Fruit fly (Drosophila melanogaster) whole organism, embryonic: Measurements from ENCODE around the gene Iru.
A peak's percentile ranks its signal among the peaks of the same experiment; 100 is the strongest.

Source experiments
- B-H2 ChIP-seq: fragments of 200-800 bp; sonication (Bioruptor generic); optimal IDR thresholded peaks from 2 replicates; lab custom pipeline; 2018; ENCODE audit warnings: missing biosample characterization, mild to moderate bottlenecking, missing genetic modification characterization
- CG10321 ChIP-seq: fragments of 200-800 bp; sonication (Bioruptor generic); IDR thresholded peaks from 2 replicates; pipeline ENCODE4 v1.3.6; 2022; ENCODE audit warnings: missing biosample characterization, missing genetic modification characterization
- CG10959 ChIP-seq: fragments of 200-800 bp; sonication (Bioruptor generic); IDR thresholded peaks from 2 replicates; pipeline ENCODE4 v1.3.6; 2022; ENCODE audit warnings: missing biosample characterization, missing genetic modification characterization
- CG11723 ChIP-seq: fragments of 200-800 bp; sonication (Bioruptor generic); optimal IDR thresholded peaks from 2 replicates; lab custom pipeline; 2017; ENCODE audit warnings: missing biosample characterization, mild to moderate bottlenecking, missing genetic modification characterization
- CG12071 ChIP-seq: fragments of 200-800 bp; sonication (Bioruptor generic); optimal IDR thresholded peaks from 3 replicates; lab custom pipeline; 2018; ENCODE audit warnings: missing biosample characterization, mild to moderate bottlenecking, missing genetic modification characterization
- CG12391 ChIP-seq: fragments of 200-800 bp; sonication (Bioruptor generic); optimal IDR thresholded peaks from 3 replicates; lab custom pipeline; 2018; ENCODE audit warnings: missing biosample characterization, mild to moderate bottlenecking, missing genetic modification characterization, moderate library complexity
- CG15011 ChIP-seq: fragments of 200-800 bp; sonication (Bioruptor generic); optimal IDR thresholded peaks from 3 replicates; lab custom pipeline; 2018; ENCODE audit warnings: missing biosample characterization, mild to moderate bottlenecking, missing genetic modification characterization
- CG15073 ChIP-seq: fragments of 200-800 bp; sonication (Bioruptor generic); optimal IDR thresholded peaks from 2 replicates; lab custom pipeline; 2016; ENCODE audit warnings: missing biosample characterization, missing genetic modification characterization
- CG16813 ChIP-seq: fragments of 200-800 bp; sonication (Bioruptor generic); IDR thresholded peaks from 3 replicates; pipeline ENCODE4 v1.3.6; 2022; ENCODE audit warnings: missing biosample characterization, missing genetic modification characterization; ENCODE audit not compliant: partially characterized antibody
- CG2712 ChIP-seq: fragments of 200-800 bp; optimal IDR thresholded peaks from 3 replicates; lab custom pipeline; 2019; ENCODE audit warnings: missing biosample characterization, mild to moderate bottlenecking, missing genetic modification characterization, moderate library complexity
- CG2875 ChIP-seq: fragments of 200-800 bp; sonication (Bioruptor generic); optimal IDR thresholded peaks from 2 replicates; lab custom pipeline; 2017; ENCODE audit warnings: missing biosample characterization, mild to moderate bottlenecking, missing genetic modification characterization, missing genetic modification reagents
- CG3847 ChIP-seq: fragments of 200-800 bp; sonication (Bioruptor generic); IDR thresholded peaks from 2 replicates; pipeline ENCODE4 v1.3.6; 2022; ENCODE audit warnings: missing biosample characterization, missing genetic modification characterization
- CG42726 ChIP-seq: fragments of 200-800 bp; sonication (Bioruptor generic); IDR thresholded peaks from 2 replicates; pipeline ENCODE4 v1.3.6; 2022; ENCODE audit warnings: missing biosample characterization, missing genetic modification characterization; ENCODE audit not compliant: partially characterized antibody
- CG4360 ChIP-seq: fragments of 200-800 bp; sonication (Bioruptor generic); IDR thresholded peaks from 2 replicates; pipeline ENCODE4 v1.3.6; 2022; ENCODE audit warnings: missing biosample characterization, missing genetic modification characterization
- CG4707 ChIP-seq: fragments of 200-800 bp; sonication (Bioruptor generic); optimal IDR thresholded peaks from 2 replicates; lab custom pipeline; 2018; ENCODE audit warnings: missing biosample characterization, mild to moderate bottlenecking, missing genetic modification characterization, moderate library complexity
- CG7271 ChIP-seq: fragments of 200-800 bp; sonication (Bioruptor generic); optimal IDR thresholded peaks from 2 replicates; lab custom pipeline; 2018; ENCODE audit warnings: missing biosample characterization, mild to moderate bottlenecking, missing genetic modification characterization, moderate library complexity
- CG9609 ChIP-seq: fragments of 200-800 bp; sonication (Bioruptor generic); optimal IDR thresholded peaks from 3 replicates; lab custom pipeline; 2016; ENCODE audit warnings: missing biosample characterization, missing genetic modification characterization
- Camta ChIP-seq: fragments of 200-800 bp; sonication (Bioruptor generic); optimal IDR thresholded peaks from 2 replicates; lab custom pipeline; 2016; ENCODE audit warnings: missing biosample characterization, missing genetic modification characterization
- CkIIα-i1 ChIP-seq: fragments of 200-800 bp; sonication (Bioruptor generic); IDR thresholded peaks from 2 replicates; pipeline ENCODE4 v1.3.6; 2022; ENCODE audit warnings: missing biosample characterization, missing genetic modification characterization
- CoRest ChIP-seq: fragments of 200-800 bp; sonication (Bioruptor generic); optimal IDR thresholded peaks from 3 replicates; lab custom pipeline; 2018; ENCODE audit warnings: missing biosample characterization, mild to moderate bottlenecking, missing genetic modification characterization, moderate library complexity
- Deaf1 ChIP-seq: fragments of 200-800 bp; optimal IDR thresholded peaks from 3 replicates; lab custom pipeline; 2019; ENCODE audit warnings: missing biosample characterization, mild to moderate bottlenecking, missing genetic modification characterization, moderate library complexity
- Ets65A ChIP-seq: fragments of 200-800 bp; sonication (Bioruptor generic); peaks from one replicate; lab custom pipeline; 2016; ENCODE audit warnings: missing biosample characterization, missing genetic modification characterization
- HLH3B ChIP-seq: fragments of 200-800 bp; sonication (Bioruptor generic); IDR thresholded peaks from 2 replicates; pipeline ENCODE4 v1.3.6; 2022; ENCODE audit warnings: missing biosample characterization, missing genetic modification characterization
- Lhr ChIP-seq: fragments of 200-800 bp; sonication (Bioruptor generic); optimal IDR thresholded peaks from 3 replicates; lab custom pipeline; 2017; ENCODE audit warnings: mild to moderate bottlenecking, missing biosample characterization, missing genetic modification reagents, missing genetic modification characterization
- Spps ChIP-seq: fragments of 200-800 bp; sonication (Bioruptor generic); optimal IDR thresholded peaks from 2 replicates; lab custom pipeline; 2018; ENCODE audit warnings: missing biosample characterization, mild to moderate bottlenecking, missing genetic modification characterization
- cad ChIP-seq: fragments of >200 bp; optimal IDR thresholded peaks from 2 replicates; lab custom pipeline; 2017; ENCODE audit warnings: missing biosample characterization, missing genetic modification characterization
- cg ChIP-seq: fragments of 200-800 bp; sonication (Bioruptor generic); optimal IDR thresholded peaks from 3 replicates; lab custom pipeline; 2019; ENCODE audit warnings: missing biosample characterization, mild to moderate bottlenecking, missing genetic modification characterization, moderate library complexity
- chn ChIP-seq: fragments of 200-800 bp; sonication (Bioruptor generic); optimal IDR thresholded peaks from 2 replicates; lab custom pipeline; 2016; ENCODE audit warnings: missing biosample characterization, missing genetic modification characterization
- dm ChIP-seq: fragments of 200-800 bp; sonication (Bioruptor generic); optimal IDR thresholded peaks from 3 replicates; lab custom pipeline; 2016; ENCODE audit warnings: missing biosample characterization, missing genetic modification characterization
- esg ChIP-seq: fragments of 200-800 bp; sonication (Bioruptor generic); conservative IDR thresholded peaks from 2 replicates; pipeline ENCODE4 v1.3.6; 2022; ENCODE audit warnings: missing biosample characterization, missing genetic modification characterization
- eve ChIP-seq, 2 experiments: fragments of >200 bp; optimal IDR thresholded peaks; 2 replicates each; lab custom pipeline; 2017; ENCODE audit warnings: missing biosample characterization in 2 of 2, missing genetic modification characterization in 2 of 2
- insv ChIP-seq, 2 experiments: fragments of 200-800 bp; sonication (Bioruptor generic); optimal IDR thresholded peaks; 3 replicates each; lab custom pipeline; 2016 to 2018; ENCODE audit warnings: missing biosample characterization in 2 of 2, missing genetic modification characterization in 2 of 2
- ken ChIP-seq: fragments of 200-800 bp; sonication (Bioruptor generic); IDR thresholded peaks from 3 replicates; pipeline ENCODE4 v1.3.6; 2022; ENCODE audit warnings: missing biosample characterization, missing genetic modification characterization
- nerfin-2 ChIP-seq: fragments of 200-800 bp; sonication (Bioruptor generic); IDR thresholded peaks from 2 replicates; pipeline ENCODE4 v1.3.6; 2022; ENCODE audit warnings: missing biosample characterization, missing genetic modification characterization; ENCODE audit not compliant: partially characterized antibody
- onecut ChIP-seq: fragments of 200-800 bp; sonication (Bioruptor generic); IDR thresholded peaks from 2 replicates; pipeline ENCODE4 v1.3.6; 2022; ENCODE audit warnings: missing biosample characterization, missing genetic modification characterization
- p53 ChIP-seq: fragments of 200-800 bp; sonication (Bioruptor generic); optimal IDR thresholded peaks from 2 replicates; lab custom pipeline; 2016; ENCODE audit warnings: missing biosample characterization, missing genetic modification characterization
- prd ChIP-seq, 3 experiments: fragments of >200 bp in 2 of 3; fragments of 200-800 bp in 1 of 3; sonication (Bioruptor generic) in 1 of 3; optimal IDR thresholded peaks in 2 of 3; IDR thresholded peaks in 1 of 3; 2 replicates in 2 of 3; 3 replicates in 1 of 3; pipeline versions ENCODE4 v1.3.6 to Lab custom; 2017 to 2022; ENCODE audit warnings: missing biosample characterization in 1 of 3, missing genetic modification characterization in 1 of 3
- pros ChIP-seq: fragments of 200-800 bp; sonication (Bioruptor generic); optimal IDR thresholded peaks from 3 replicates; lab custom pipeline; 2019; ENCODE audit warnings: missing biosample characterization, mild to moderate bottlenecking, missing genetic modification characterization, moderate library complexity
- ranshi ChIP-seq: fragments of 200-800 bp; sonication (Bioruptor generic); IDR thresholded peaks from 2 replicates; pipeline ENCODE4 v1.3.6; 2022; ENCODE audit warnings: missing biosample characterization, missing genetic modification characterization
- ro ChIP-seq: fragments of 200-800 bp; sonication (Bioruptor generic); IDR thresholded peaks from 2 replicates; pipeline ENCODE4 v1.3.6; 2022; ENCODE audit warnings: missing biosample characterization, missing genetic modification characterization
- sd ChIP-seq: fragments of 200-800 bp; sonication (Bioruptor generic); optimal IDR thresholded peaks from 3 replicates; lab custom pipeline; 2018; ENCODE audit warnings: missing biosample characterization, mild to moderate bottlenecking, missing genetic modification characterization, moderate library complexity
- shn ChIP-seq: fragments of 200-800 bp; sonication (Bioruptor generic); optimal IDR thresholded peaks from 3 replicates; lab custom pipeline; 2016; ENCODE audit warnings: missing biosample characterization, missing genetic modification characterization
- slbo ChIP-seq: fragments of 200-800 bp; sonication (Bioruptor generic); IDR thresholded peaks from 2 replicates; pipeline ENCODE4 v1.3.6; 2022; ENCODE audit warnings: missing biosample characterization, missing genetic modification characterization
- so ChIP-seq: fragments of 200-800 bp; sonication (Bioruptor generic); IDR thresholded peaks from 3 replicates; pipeline ENCODE4 v1.3.6; 2022; ENCODE audit warnings: missing biosample characterization, missing genetic modification characterization
- tin ChIP-seq: fragments of 200-800 bp; sonication (Bioruptor generic); optimal IDR thresholded peaks from 3 replicates; lab custom pipeline; 2016; ENCODE audit warnings: missing biosample characterization, missing genetic modification characterization
- toy ChIP-seq: fragments of 200-800 bp; sonication (Bioruptor generic); IDR thresholded peaks from 2 replicates; pipeline ENCODE4 v1.3.6; 2022; ENCODE audit warnings: missing biosample characterization, missing genetic modification characterization
- unc-4 ChIP-seq: fragments of 200-800 bp; sonication (Bioruptor generic); IDR thresholded peaks from 2 replicates; pipeline ENCODE4 v1.3.6; 2022; ENCODE audit warnings: missing biosample characterization, missing genetic modification characterization; ENCODE audit not compliant: partially characterized antibody
- wor ChIP-seq: fragments of 200-800 bp; sonication (Bioruptor generic); IDR thresholded peaks from 2 replicates; pipeline ENCODE4 v1.3.6; 2022; ENCODE audit warnings: missing biosample characterization, missing genetic modification characterization
- zen ChIP-seq: fragments of 200-800 bp; sonication (Bioruptor generic); optimal IDR thresholded peaks from 3 replicates; lab custom pipeline; 2018; ENCODE audit warnings: missing biosample characterization, mild to moderate bottlenecking, missing genetic modification characterization, moderate library complexity
- zen2 ChIP-seq: fragments of 200-800 bp; sonication (Bioruptor generic); IDR thresholded peaks from 3 replicates; pipeline ENCODE4 v1.3.6; 2022; ENCODE audit warnings: missing biosample characterization, missing genetic modification characterization; ENCODE audit not compliant: partially characterized antibody

The Iru gene

DNA sequence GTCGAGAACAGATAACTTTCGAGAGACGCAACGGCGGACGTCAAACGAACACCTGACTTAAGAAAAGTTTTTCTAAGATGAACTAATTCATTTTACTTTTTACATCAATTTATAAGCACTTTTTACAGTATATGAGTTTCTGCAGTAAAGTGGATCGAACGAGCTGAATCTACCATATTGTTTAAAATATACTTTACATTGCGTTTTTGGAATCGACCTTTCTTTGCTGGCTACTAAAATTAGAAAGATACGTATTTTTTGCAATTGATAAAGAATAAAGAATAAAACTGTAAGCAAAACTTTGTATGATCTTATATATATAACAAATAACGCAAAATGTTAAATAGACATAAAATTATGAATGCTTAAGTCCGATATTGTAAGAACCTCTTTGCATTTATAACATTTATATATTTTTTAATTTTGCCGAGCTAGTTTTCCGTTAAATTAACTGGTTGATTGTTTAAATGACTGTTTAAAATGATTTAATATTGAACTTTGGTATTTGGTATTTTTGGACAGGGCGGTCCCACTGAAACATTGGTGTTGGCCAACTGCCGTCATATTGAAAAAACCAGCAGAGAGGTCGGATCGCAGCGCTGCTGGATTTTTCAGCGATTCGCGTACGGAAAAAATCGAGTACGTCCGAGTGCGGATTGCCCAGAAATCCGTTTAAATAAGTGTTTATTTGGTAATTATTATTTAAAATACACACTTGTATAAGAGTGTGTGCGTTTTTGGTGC is 45.9 kb downstream of the Iru start, which contains the start of gene Kdm2 (continued):
- no peak for TF ChIP-seq ranshi (GFP tag; lab: Robert Waterston, UW)
- TF ChIP-seq zen = peak; percentile 18
- TF ChIP-seq CkIIα-i1 (GFP tag; lab: Robert Waterston, UW) = no peak
- TF ChIP-seq CG16813 (GFP tag; lab: Robert Waterston, UW) = no peak
- no peak for TF ChIP-seq shn (GFP tag; lab: Kevin White, UChicago)
- TF ChIP-seq CG2875 = no peak
- TF ChIP-seq CoRest (tag; lab: Kevin White, UChicago) = no peak
- TF ChIP-seq CG12071 = peak; percentile 11
- TF ChIP-seq B-H2 (GFP tag; lab: Kevin White, UChicago) = peak; percentile 52
- TF ChIP-seq ken (GFP tag; lab: Robert Waterston, UW) = no peak
- no peak for TF ChIP-seq CG9609 (GFP tag; lab: Kevin White, UChicago)
- TF ChIP-seq insv (GFP tag; optimal IDR thresholded peaks at IDR 0.05; lab: Kevin White, UChicago) = peak in 1 of 2 experiments; percentile 36
- TF ChIP-seq pros = no peak
- TF ChIP-seq CG2712 = peak; percentile 40
- TF ChIP-seq Deaf1 (tag; lab: Kevin White, UChicago) = peak; percentile 45
- TF ChIP-seq unc-4 (GFP tag; lab: Robert Waterston, UW) = no peak
- no peak for TF ChIP-seq prd (optimal IDR thresholded peaks at IDR 0.05; lab: Kevin White, UChicago)
- no peak for TF ChIP-seq prd (GFP tag; IDR thresholded peaks at IDR 0.05; lab: Robert Waterston, UW)
- TF ChIP-seq nerfin-2 (GFP tag; lab: Robert Waterston, UW) = no peak
- TF ChIP-seq sd = no peak
- TF ChIP-seq cad (GFP tag; lab: Kevin White, UChicago) = no peak
- TF ChIP-seq Ets65A (GFP tag; lab: Kevin White, UChicago) = peak; percentile 59
- TF ChIP-seq CG3847 = no peak
- TF ChIP-seq CG11723 (GFP tag; lab: Kevin White, UChicago) = no peak
- TF ChIP-seq chn (GFP tag; lab: Kevin White, UChicago) = no peak
- TF ChIP-seq slbo = no peak
- peak; percentile 81 for TF ChIP-seq CG7271
- peak; percentile 35 for TF ChIP-seq onecut
- no peak for TF ChIP-seq cg (GFP tag; lab: Kevin White, UChicago)
- no peak for TF ChIP-seq CG15073 (GFP tag; lab: Kevin White, UChicago)
- TF ChIP-seq esg (GFP tag; lab: Robert Waterston, UW) = no peak
- TF ChIP-seq CG4360 (GFP tag; lab: Robert Waterston, UW) = no peak
- no peak for TF ChIP-seq CG10959 (GFP tag; lab: Robert Waterston, UW)
- TF ChIP-seq Camta (GFP tag; lab: Kevin White, UChicago) = peak; percentile 18
- no peak for TF ChIP-seq tin (GFP tag; lab: Kevin White, UChicago)
- TF ChIP-seq CG42726 (GFP tag; lab: Robert Waterston, UW) = no peak
- TF ChIP-seq CG12391 (tag; lab: Kevin White, UChicago) = peak; percentile 46
- TF ChIP-seq eve (GFP tag; optimal IDR thresholded peaks at IDR 0.05; lab: Kevin White, UChicago) = no peak
- TF ChIP-seq ro (GFP tag; lab: Robert Waterston, UW) = no peak
- no peak for TF ChIP-seq toy (GFP tag; lab: Robert Waterston, UW)
- no peak for TF ChIP-seq CG4707 (GFP tag; lab: Kevin White, UChicago)
- no peak for TF ChIP-seq CG15011 (GFP tag; lab: Kevin White, UChicago)
- no peak for TF ChIP-seq HLH3B (GFP tag; lab: Robert Waterston, UW)
- TF ChIP-seq dm (GFP tag; lab: Kevin White, UChicago) = no peak
- TF ChIP-seq CG10321 (GFP tag; lab: Robert Waterston, UW) = no peak
- TF ChIP-seq zen2 = no peak
- TF ChIP-seq wor (GFP tag; lab: Robert Waterston, UW) = no peak
- TF ChIP-seq p53 (GFP tag; lab: Kevin White, UChicago) = no peak
- no peak for TF ChIP-seq so (GFP tag; lab: Robert Waterston, UW)
- no peak for TF ChIP-seq Spps (tag; lab: Kevin White, UChicago)
- TF ChIP-seq Lhr = peak; percentile 29
